Worm (Caenorhabditis elegans): Measurements from ENCODE around the gene frpr-15.

The frpr-15 gene

DNA sequence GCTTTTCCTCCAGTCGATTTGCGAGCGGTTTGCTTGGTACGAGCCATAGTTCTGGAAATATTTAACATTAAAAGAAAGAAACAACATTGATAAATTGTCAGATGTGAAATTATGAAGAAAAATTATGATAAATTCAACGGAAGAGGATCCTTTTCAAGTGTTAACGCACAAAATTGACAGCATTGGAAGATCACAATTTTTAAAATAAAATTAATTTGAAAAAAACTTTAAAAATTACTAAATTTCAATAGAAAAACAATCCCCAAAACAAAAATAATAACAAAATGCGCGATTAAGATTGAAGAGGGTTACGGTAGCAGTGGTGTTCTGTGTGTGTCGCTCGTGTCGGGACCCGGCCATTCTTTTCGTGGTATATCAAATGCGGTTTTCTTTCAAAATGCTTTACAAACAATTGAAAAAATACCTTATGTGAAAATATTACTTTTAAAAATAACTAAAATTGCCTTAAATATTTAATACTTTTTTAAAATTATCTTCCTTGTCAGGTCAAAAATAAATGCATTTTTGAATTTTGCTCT lies 19.6 kb upstream of the frpr-15 start, which contains the start of gene his-74 (continued):
- TF ChIP-seq lin-40 (tag; optimal IDR thresholded peaks at IDR 0.05), result no peak
- no peak for TF ChIP-seq dpff-1 (tag; optimal IDR thresholded peaks at IDR 0.05)
- TF ChIP-seq ztf-28 (GFP tag; IDR thresholded peaks at IDR 0.05), result no peak
- TF ChIP-seq K12H6.12 (tag; optimal IDR thresholded peaks at IDR 0.05), result no peak
- peak; percentile 15 for TF ChIP-seq snpc-3.4 (tag; optimal IDR thresholded peaks at IDR 0.05)
- TF ChIP-seq nhr-90 (tag; optimal IDR thresholded peaks at IDR 0.05), result no peak
- TF ChIP-seq hmg-1.2 (GFP tag; IDR thresholded peaks at IDR 0.05), result 0 out of 2 replicates have a peak, but pooled peaks have one; percentile 9
- TF ChIP-seq chd-7 (tag; optimal IDR thresholded peaks at IDR 0.05), result no peak

DNA sequence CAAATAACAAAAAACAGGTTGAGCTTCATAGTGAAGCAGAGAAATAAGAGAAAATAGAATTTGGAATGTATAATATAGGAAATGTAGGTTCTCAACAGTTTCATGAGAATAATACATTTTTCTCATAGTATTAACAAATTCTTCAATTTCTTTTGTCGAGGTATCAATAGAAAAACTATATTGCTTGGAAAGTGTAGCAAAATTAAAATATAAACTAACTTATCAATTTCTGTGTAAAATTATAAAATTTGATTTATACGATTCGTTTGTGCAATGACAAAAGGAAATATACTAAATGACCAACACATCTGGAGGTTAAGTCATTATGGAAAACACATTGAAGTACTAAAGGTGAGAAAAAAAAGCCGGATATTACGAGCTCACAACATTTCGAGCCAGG lies 18.3 kb upstream of the frpr-15 start, which contains the start of gene W05B10.3:
W05B10.3 (minus strand) TSS at position 101 of the 400 bp plus-strand sequence.
- TF ChIP-seq C06A6.2 (GFP tag; conservative IDR thresholded peaks at IDR 0.05) (no peak), ceh-58 (GFP tag; IDR thresholded peaks at IDR 0.05) (no peak), F10E7.11 (tag; optimal IDR thresholded peaks at IDR 0.05) (no peak), rcor-1 (GFP tag; IDR thresholded peaks at IDR 0.05) (no peak), ZK185.1 (tag; optimal IDR thresholded peaks at IDR 0.05; ENCODE audit: poor library complexity, severe bottlenecking) (no peak), nhr-27 (tag; optimal IDR thresholded peaks at IDR 0.05) (no peak), nfya-2 (GFP tag; IDR thresholded peaks at IDR 0.05) (no peak), ceh-40 (GFP tag; IDR thresholded peaks at IDR 0.05) (no peak), lin-26 (GFP tag; IDR thresholded peaks at IDR 0.05) (no peak), nhr-90 (tag; optimal IDR thresholded peaks at IDR 0.05) (no peak), ztf-6 (GFP tag; IDR thresholded peaks at IDR 0.05) (no peak), attf-3 (GFP tag; conservative IDR thresholded peaks at IDR 0.05) (no peak), ceh-79 (tag; optimal IDR thresholded peaks at IDR 0.05) (no peak), xnd-1 (tag; optimal IDR thresholded peaks at IDR 0.05) (no peak), F55B11.4 (tag; optimal IDR thresholded peaks at IDR 0.05; ENCODE audit: borderline replicate concordance, insufficient read depth) (no peak), gei-17 (GFP tag; optimal IDR thresholded peaks at IDR 0.05) (no peak), let-607 (tag; optimal IDR thresholded peaks at IDR 0.05) (no peak)

DNA sequence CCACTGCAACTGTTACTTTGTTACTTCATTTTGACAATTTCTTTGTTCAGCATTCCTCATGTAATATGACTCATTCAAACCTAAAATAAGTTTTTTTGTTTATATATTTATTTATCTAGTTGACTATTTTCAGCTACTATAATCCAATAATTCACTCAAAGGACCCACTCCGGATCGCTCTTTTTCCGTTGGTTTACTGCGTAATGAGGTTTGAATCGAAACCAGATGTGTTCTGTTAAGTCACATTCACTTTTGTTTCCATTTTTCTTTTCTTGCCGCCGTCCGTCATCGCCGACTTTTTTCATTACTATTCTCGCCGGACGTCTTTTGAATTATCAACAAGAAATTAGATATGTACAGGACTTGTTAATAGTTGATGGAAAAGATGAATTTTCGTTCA lies 16.5 kb upstream of the frpr-15 start:
- TF ChIP-seq madf-6 (GFP tag; IDR thresholded peaks at IDR 0.05) (no peak), bed-2 (GFP tag; IDR thresholded peaks at IDR 0.05) (no peak), lir-1 (GFP tag; conservative IDR thresholded peaks at IDR 0.05) (no peak), hmg-20 (GFP tag; IDR thresholded peaks at IDR 0.05) (no peak), Y53G8AR.9 (GFP tag; conservative IDR thresholded peaks at IDR 0.05) (no peak), rcor-1 (GFP tag; IDR thresholded peaks at IDR 0.05) (no peak), B0019.2 (GFP tag; conservative IDR thresholded peaks at IDR 0.05) (no peak), dox-1 (GFP tag; IDR thresholded peaks at IDR 0.05) (no peak), athp-1 (tag; optimal IDR thresholded peaks at IDR 0.05) (no peak), F57A8.1 (GFP tag; optimal IDR thresholded peaks at IDR 0.05) (no peak), dpl-1 (GFP tag; optimal IDR thresholded peaks at IDR 0.05) (no peak), efl-1 (GFP tag; optimal IDR thresholded peaks at IDR 0.05) (no peak), F49E8.2 (tag; optimal IDR thresholded peaks at IDR 0.05; ENCODE audit: insufficient read depth) (no peak), nfya-2 (GFP tag; IDR thresholded peaks at IDR 0.05) (no peak)
